Fruit fly (Drosophila melanogaster) whole organism, pupa: ENCODE data around the gene CG9030.

Experiments used
- CG10348 ChIP-seq: fragments of 200-800 bp; sonication (Bioruptor generic); IDR thresholded peaks from 2 replicates; pipeline ENCODE4 v1.3.6; 2022; ENCODE audit warnings: missing biosample characterization, missing genetic modification characterization
- CG13204 ChIP-seq: fragments of 200-800 bp; sonication (Bioruptor generic); optimal IDR thresholded peaks from 2 replicates; lab custom pipeline; 2018; ENCODE audit warnings: missing biosample characterization, mild to moderate bottlenecking, missing genetic modification characterization, moderate library complexity
- CG14655 ChIP-seq: fragments of 200-800 bp; sonication (Bioruptor generic); optimal IDR thresholded peaks from 3 replicates; lab custom pipeline; 2017; ENCODE audit warnings: mild to moderate bottlenecking, missing biosample characterization, missing genetic modification reagents, missing genetic modification characterization
- CG15710 ChIP-seq: fragments of 200-800 bp; sonication (Bioruptor generic); optimal IDR thresholded peaks from 2 replicates; lab custom pipeline; 2018; ENCODE audit warnings: missing biosample characterization, mild to moderate bottlenecking, missing genetic modification characterization, moderate library complexity
- CG17806 ChIP-seq: fragments of 200-800 bp; sonication (Bioruptor generic); optimal IDR thresholded peaks from 2 replicates; lab custom pipeline; 2018; ENCODE audit warnings: missing biosample characterization, mild to moderate bottlenecking, missing genetic modification characterization, moderate library complexity
- CG32121 ChIP-seq: fragments of 200-800 bp; sonication (Bioruptor generic); IDR thresholded peaks from 2 replicates; pipeline ENCODE4 v1.3.6; 2022; ENCODE audit warnings: missing biosample characterization, missing genetic modification characterization
- CG34367 ChIP-seq: fragments of 200-800 bp; sonication (Bioruptor generic); optimal IDR thresholded peaks from 2 replicates; lab custom pipeline; 2018; ENCODE audit warnings: missing biosample characterization, mild to moderate bottlenecking, missing genetic modification characterization
- CG8159 ChIP-seq: fragments of 200-800 bp; sonication (Bioruptor generic); optimal IDR thresholded peaks from 3 replicates; lab custom pipeline; 2018; ENCODE audit warnings: missing biosample characterization, mild to moderate bottlenecking, missing genetic modification characterization, moderate library complexity
- CG8301 ChIP-seq: fragments of 200-800 bp; sonication (Bioruptor generic); optimal IDR thresholded peaks from 2 replicates; lab custom pipeline; 2018; ENCODE audit warnings: missing biosample characterization, mild to moderate bottlenecking, missing genetic modification characterization
- CG9948 ChIP-seq: fragments of 200-800 bp; sonication (Bioruptor generic); optimal IDR thresholded peaks from 2 replicates; lab custom pipeline; 2018; ENCODE audit warnings: missing biosample characterization, mild to moderate bottlenecking, missing genetic modification characterization, moderate library complexity
- D1 ChIP-seq: fragments of 200-800 bp; sonication (Bioruptor generic); optimal IDR thresholded peaks from 2 replicates; lab custom pipeline; 2018; ENCODE audit warnings: missing biosample characterization, mild to moderate bottlenecking, missing genetic modification characterization, moderate library complexity
- EcR ChIP-seq: fragments of 200-800 bp; sonication (Bioruptor generic); optimal IDR thresholded peaks from 3 replicates; lab custom pipeline; 2019; ENCODE audit warnings: missing biosample characterization, missing genetic modification characterization, mild to moderate bottlenecking, moderate library complexity, missing genetic modification reagents
- Ets98B ChIP-seq: fragments of 200-800 bp; sonication (Bioruptor generic); IDR thresholded peaks from 2 replicates; pipeline ENCODE4 v1.3.6; 2022; ENCODE audit warnings: missing biosample characterization, missing genetic modification characterization
- Pif1A ChIP-seq: fragments of 200-800 bp; sonication (Bioruptor generic); optimal IDR thresholded peaks from 3 replicates; lab custom pipeline; 2016; ENCODE audit warnings: missing biosample characterization, missing genetic modification characterization
- Pif1B ChIP-seq: fragments of 200-800 bp; sonication (Bioruptor generic); optimal IDR thresholded peaks from 3 replicates; lab custom pipeline; 2016; ENCODE audit warnings: missing biosample characterization, missing genetic modification characterization
- Snoo ChIP-seq: fragments of 200-800 bp; sonication (Bioruptor generic); optimal IDR thresholded peaks from 3 replicates; lab custom pipeline; 2017; ENCODE audit warnings: missing biosample characterization, mild to moderate bottlenecking, missing genetic modification characterization, inconsistent platforms
- fd96Ca ChIP-seq: fragments of 200-800 bp; sonication (Bioruptor generic); IDR thresholded peaks from 3 replicates; pipeline ENCODE4 v1.3.6; 2022; ENCODE audit warnings: missing biosample characterization, missing genetic modification characterization
- gl ChIP-seq: fragments of 200-800 bp; sonication (Bioruptor generic); optimal IDR thresholded peaks from 2 replicates; lab custom pipeline; 2018; ENCODE audit warnings: missing biosample characterization, mild to moderate bottlenecking, missing genetic modification characterization
- rn ChIP-seq: fragments of 200-800 bp; sonication (Bioruptor generic); IDR thresholded peaks from 2 replicates; pipeline ENCODE4 v1.3.6; 2022; ENCODE audit warnings: missing biosample characterization, missing genetic modification characterization

Gene CG9030

dm6 chrX:14909051-14909450, 45.8 kb downstream of the CG9030 start:
- TF ChIP-seq CG17806 (no peak), CG10348 (GFP tag; lab: Robert Waterston, UW) (no peak), rn (GFP tag; lab: Robert Waterston, UW) (no peak), EcR (peak; percentile 40), Pif1A (no peak), CG8159 (no peak), Snoo (no peak), CG9948 (no peak), gl (no peak), CG34367 (tag; lab: Kevin White, UChicago) (no peak), Ets98B (GFP tag; lab: Robert Waterston, UW) (no peak), CG14655 (GFP tag; lab: Kevin White, UChicago) (peak; percentile 39), CG13204 (no peak), CG8301 (tag; lab: Kevin White, UChicago) (peak; percentile 39), fd96Ca (GFP tag; lab: Robert Waterston, UW) (no peak), D1 (tag; lab: Kevin White, UChicago) (no peak), CG15710 (tag; lab: Kevin White, UChicago) (no peak), Pif1B (GFP tag; lab: Kevin White, UChicago) (no peak)

- TF ChIP-seq CG14655 (GFP tag; lab: Kevin White, UChicago) (no peak), CG9948 (no peak), CG13204 (no peak), CG17806 (no peak), CG32121 (no peak), EcR (no peak), CG8301 (tag; lab: Kevin White, UChicago) (no peak)
These were observed 49.3 kb downstream of the CG9030 start, which contains the start of gene CG9512 for dm6 chrX:14905499-14906044. CG9512 (minus strand) TSS chrX:14905549.
